Fruit fly (Drosophila melanogaster): Measurements from ENCODE around the gene Fim.

The Fim gene

DNA sequence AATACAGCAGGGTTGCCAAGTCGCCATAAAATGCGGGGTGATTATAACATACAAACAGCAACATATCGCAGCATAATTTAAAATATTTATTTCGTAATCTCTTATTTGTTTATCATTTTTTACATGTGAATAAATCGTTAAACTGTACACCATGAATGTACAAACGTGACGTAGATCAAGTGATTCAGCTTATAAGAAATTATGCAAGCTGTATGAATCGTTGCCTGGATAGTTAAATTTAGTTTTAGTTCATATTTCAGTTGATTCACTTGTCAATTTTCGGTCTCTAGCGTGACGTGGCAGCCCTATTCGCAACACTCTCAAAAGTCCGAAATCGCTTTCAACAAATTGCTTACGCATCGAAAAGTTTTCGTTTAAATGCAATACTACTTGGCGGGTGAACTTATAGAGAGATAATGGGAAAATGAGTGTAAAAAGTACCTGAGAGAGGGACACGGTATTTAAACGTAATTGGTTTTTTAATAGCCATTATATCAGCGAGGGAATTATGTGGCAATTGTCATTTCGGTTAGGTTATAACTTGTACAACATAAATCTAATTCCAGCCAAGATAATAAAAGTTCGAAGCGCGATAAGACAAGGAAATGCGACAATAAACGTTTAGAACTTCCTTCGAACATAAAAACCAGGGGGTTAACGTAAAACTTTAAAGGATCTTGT lies 9.5 kb downstream of the Fim start (continued):
- TF ChIP-seq CG1024 (GFP tag; IDR thresholded peaks at IDR 0.05) (no peak), NfI (GFP tag; optimal IDR thresholded peaks at IDR 0.05) (peak; percentile 73), seq (GFP tag; IDR thresholded peaks at IDR 0.05) (peak; percentile 70; the same call in 1 of the 2 replicates), CG34376 (GFP tag; optimal IDR thresholded peaks at IDR 0.05) (no peak), CG14860 (GFP tag; IDR thresholded peaks at IDR 0.05; ENCODE audit: partially characterized antibody) (no peak), peb (GFP tag; IDR thresholded peaks at IDR 0.05) (no peak), cato (GFP tag; optimal IDR thresholded peaks at IDR 0.05; ENCODE audit: borderline replicate concordance) (no peak), CG11085 (GFP tag; IDR thresholded peaks at IDR 0.05) (0 out of 2 replicates have a peak, but pooled peaks have one; percentile 6), trh (GFP tag; optimal IDR thresholded peaks at IDR 0.05) (no peak), Hsf (GFP tag; optimal IDR thresholded peaks at IDR 0.05) (peak; percentile 71), HLHmδ (GFP tag; optimal IDR thresholded peaks at IDR 0.05) (no peak), CG14667 (GFP tag; IDR thresholded peaks at IDR 0.05) (no peak), CG2120 (GFP tag; optimal IDR thresholded peaks at IDR 0.05) (peak; percentile 76), Hr3 (GFP tag; optimal IDR thresholded peaks at IDR 0.05) (peak; percentile 26), kah (GFP tag; optimal IDR thresholded peaks at IDR 0.05) (peak; percentile 50), bowl (GFP tag; IDR thresholded peaks at IDR 0.05) (no peak), pnt (GFP tag; optimal IDR thresholded peaks at IDR 0.05) (peak; percentile 32), CG6175 (GFP tag; IDR thresholded peaks at IDR 0.05) (no peak), HmgD (GFP tag; optimal IDR thresholded peaks at IDR 0.05) (no peak), CG7786 (GFP tag; optimal IDR thresholded peaks at IDR 0.05) (peak; percentile 37), Fer3 (tag; optimal IDR thresholded peaks at IDR 0.05) (peak; percentile 70), CG1792 (GFP tag; optimal IDR thresholded peaks at IDR 0.05) (no peak), BtbVII (GFP tag; optimal IDR thresholded peaks at IDR 0.05) (peak; percentile 66), D19B (GFP tag; optimal IDR thresholded peaks at IDR 0.05) (peak; percentile 61), Antp (GFP tag; optimal IDR thresholded peaks at IDR 0.05) (peak; percentile 39), jing (GFP tag; optimal IDR thresholded peaks at IDR 0.05) (peak; percentile 56), slbo (GFP tag; IDR thresholded peaks at IDR 0.05) (peak; percentile 63), CG17829 (tag; optimal IDR thresholded peaks at IDR 0.05) (peak; percentile 60), CG7963 (GFP tag; IDR thresholded peaks at IDR 0.05; ENCODE audit: partially characterized antibody) (no peak), Hr51 (GFP tag; optimal IDR thresholded peaks at IDR 0.05) (peak in 1 of 2 experiments; percentile 85), br (optimal IDR thresholded peaks at IDR 0.05) (no peak), tap (tag; optimal IDR thresholded peaks at IDR 0.05) (peak; percentile 79), CG17361 (GFP tag; IDR thresholded peaks at IDR 0.05) (peak; percentile 78), CG13296 (GFP tag; optimal IDR thresholded peaks at IDR 0.05) (peak; percentile 77), sna (GFP tag; IDR thresholded peaks at IDR 0.05; ENCODE audit: partially characterized antibody) (no peak), CG10209 (GFP tag; optimal IDR thresholded peaks at IDR 0.05) (peak; percentile 77), CG11696 (GFP tag; IDR thresholded peaks at IDR 0.05) (0 out of 2 replicates have a peak, but pooled peaks have one; percentile 39), ranshi (GFP tag; IDR thresholded peaks at IDR 0.05) (peak; percentile 49; the same call in 1 of the 2 replicates), CG7372 (GFP tag; IDR thresholded peaks at IDR 0.05) (peak; percentile 56; the same call in 1 of the 2 replicates), crp (GFP tag; optimal IDR thresholded peaks at IDR 0.05) (no peak), z (GFP tag; IDR thresholded peaks at IDR 0.05) (no peak), CG10321 (GFP tag; IDR thresholded peaks at IDR 0.05) (no peak), E2f1 (GFP tag; IDR thresholded peaks at IDR 0.05) (peak; percentile 42), slou (GFP tag; optimal IDR thresholded peaks at IDR 0.05) (no peak), dmrt11E (tag; optimal IDR thresholded peaks at IDR 0.05) (peak; percentile 4), Blimp-1 (GFP tag; optimal IDR thresholded peaks at IDR 0.05) (peak; percentile 64), CG31441 (GFP tag; IDR thresholded peaks at IDR 0.05) (peak; percentile 71), CG6689 (GFP tag; IDR thresholded peaks at IDR 0.05) (peak; percentile 62), dysf (GFP tag; IDR thresholded peaks at IDR 0.05) (peak; percentile 81), CHES-1-like (GFP tag; optimal IDR thresholded peaks at IDR 0.05) (peak; percentile 25)

Measured in whole organism, embryonic.